Worm (Caenorhabditis elegans): ENCODE results near the gene F26F4.5.

Gene F26F4.5

DNA sequence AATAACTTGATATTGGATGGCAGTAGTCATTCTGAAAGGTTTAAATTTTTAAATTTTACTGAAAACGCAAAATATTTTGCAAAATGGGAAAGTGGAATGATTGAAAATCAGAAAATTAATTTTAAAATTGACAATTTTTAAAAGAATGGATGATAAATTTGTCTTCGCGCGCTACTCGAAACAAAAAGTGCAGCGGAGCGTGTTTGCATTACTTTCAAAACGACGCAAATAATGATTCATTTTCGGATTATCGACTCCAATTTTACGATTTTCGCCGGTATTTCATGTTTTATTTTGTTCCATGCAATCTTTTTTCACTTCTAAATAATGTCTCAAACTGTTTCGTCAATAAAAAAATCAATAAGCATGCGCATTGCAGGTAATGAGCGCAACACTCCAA lies 12.8 kb downstream of the F26F4.5 start, which contains the start of the genes tost-1 and arx-6:
TSS of gene tost-1 (minus strand) at position 31 of the 400 bp plus-strand sequence.
TSS of gene arx-6 (plus strand) at position 378 of the 400 bp plus-strand sequence.
- TF ChIP-seq crh-2 (tag; optimal IDR thresholded peaks at IDR 0.05) (peak; percentile 15), unc-55 (GFP tag; optimal IDR thresholded peaks at IDR 0.05) (peak; percentile 71), lsy-2 (tag; optimal IDR thresholded peaks at IDR 0.05) (peak in 1 of 2 experiments; percentile 70), zag-1 (tag; optimal IDR thresholded peaks at IDR 0.05) (no peak), snpc-4 (tag; optimal IDR thresholded peaks at IDR 0.05) (no peak), C34F6.9 (tag; optimal IDR thresholded peaks at IDR 0.05) (peak; percentile 66), aly-2 (tag; optimal IDR thresholded peaks at IDR 0.05) (no peak), nhr-77 (tag; optimal IDR thresholded peaks at IDR 0.05) (no peak), sma-3 (GFP tag; optimal IDR thresholded peaks at IDR 0.05) (peak; percentile 13), gmeb-1 (tag; optimal IDR thresholded peaks at IDR 0.05) (peak; percentile 88), F13H6.1 (tag; optimal IDR thresholded peaks at IDR 0.05) (peak; percentile 1), mab-5 (tag; optimal IDR thresholded peaks at IDR 0.05) (peak; percentile 15), fos-1 (tag; optimal IDR thresholded peaks at IDR 0.05) (peak; percentile 68), nhr-129 (tag; optimal IDR thresholded peaks at IDR 0.05) (peak; percentile 54)

DNA sequence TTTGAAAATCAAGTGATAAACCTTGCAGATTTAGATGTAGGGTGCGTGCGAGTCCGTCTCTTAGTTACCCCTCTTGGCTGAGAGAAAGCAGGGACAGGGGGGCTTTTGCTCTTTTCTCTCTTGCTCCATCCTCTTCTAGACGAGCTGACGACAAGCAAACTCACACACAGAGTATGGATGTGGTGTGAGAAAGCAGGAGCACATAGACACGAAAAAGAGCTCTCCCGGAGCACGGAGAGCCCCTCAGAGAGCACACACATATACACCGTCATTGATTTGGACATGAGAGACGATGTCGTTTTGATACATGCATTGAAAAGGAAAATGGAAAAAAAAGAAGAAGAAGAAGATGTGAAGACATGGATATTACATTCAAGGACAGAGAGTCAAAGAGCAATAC lies 15.4 kb downstream of the F26F4.5 start:
- TF ChIP-seq unc-62 (GFP tag; optimal IDR thresholded peaks at IDR 0.05) (no peak), gmeb-1 (tag; optimal IDR thresholded peaks at IDR 0.05) (no peak), lin-11 (tag; optimal IDR thresholded peaks at IDR 0.05) (peak; percentile 4), nhr-129 (tag; optimal IDR thresholded peaks at IDR 0.05) (peak; percentile 50), C34F6.9 (tag; optimal IDR thresholded peaks at IDR 0.05) (peak; percentile 49), sma-9 (GFP tag; optimal IDR thresholded peaks at IDR 0.05) (peak; percentile 9), sma-9 (tag; optimal IDR thresholded peaks at IDR 0.05) (no peak)

DNA sequence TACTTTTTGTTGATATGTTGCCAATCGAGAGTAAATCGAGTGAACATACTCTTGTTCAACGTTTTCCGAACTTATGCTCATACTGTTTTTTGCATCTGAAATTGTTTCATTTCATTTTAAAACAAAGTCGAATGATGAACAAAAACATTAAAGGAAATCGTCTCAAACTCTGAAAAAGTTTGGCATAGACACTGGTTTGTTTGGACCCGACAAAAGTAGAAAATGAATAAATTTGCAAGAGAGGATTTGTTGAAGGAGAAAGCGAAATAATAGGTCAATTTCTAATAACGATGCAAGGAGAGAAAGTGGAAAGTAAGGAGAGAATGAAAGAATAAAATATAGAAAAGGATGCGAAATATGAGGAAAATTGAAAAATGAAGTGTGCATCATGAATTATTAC lies 16.4 kb downstream of the F26F4.5 start, which contains the start of gene C35D10.12:
TSS of gene C35D10.12 (minus strand) at position 101 of the 400 bp plus-strand sequence.
- no peak for TF ChIP-seq skn-1 (tag; optimal IDR thresholded peaks at IDR 0.05)
- TF ChIP-seq egl-27 (tag; optimal IDR thresholded peaks at IDR 0.05) = no peak
- TF ChIP-seq unc-39 (tag; optimal IDR thresholded peaks at IDR 0.05) = no peak
- no peak for TF ChIP-seq R02D3.7 (tag; optimal IDR thresholded peaks at IDR 0.05)
- no peak for TF ChIP-seq crh-2 (tag; optimal IDR thresholded peaks at IDR 0.05)
- no peak for TF ChIP-seq ztf-11 (tag; optimal IDR thresholded peaks at IDR 0.05)
- no peak for TF ChIP-seq F13H6.1 (tag; optimal IDR thresholded peaks at IDR 0.05)
- no peak for TF ChIP-seq blmp-1 (tag; optimal IDR thresholded peaks at IDR 0.05; ENCODE audit: insufficient read depth)
- no peak for TF ChIP-seq fos-1 (tag; optimal IDR thresholded peaks at IDR 0.05)
- no peak for TF ChIP-seq mab-5 (tag; optimal IDR thresholded peaks at IDR 0.05)
- TF ChIP-seq ceh-16 (tag; optimal IDR thresholded peaks at IDR 0.05) = no peak
- TF ChIP-seq sma-9 (GFP tag; optimal IDR thresholded peaks at IDR 0.05) = no peak
- TF ChIP-seq sma-9 (tag; optimal IDR thresholded peaks at IDR 0.05) = no peak
- no peak for TF ChIP-seq nhr-129 (tag; optimal IDR thresholded peaks at IDR 0.05)

DNA sequence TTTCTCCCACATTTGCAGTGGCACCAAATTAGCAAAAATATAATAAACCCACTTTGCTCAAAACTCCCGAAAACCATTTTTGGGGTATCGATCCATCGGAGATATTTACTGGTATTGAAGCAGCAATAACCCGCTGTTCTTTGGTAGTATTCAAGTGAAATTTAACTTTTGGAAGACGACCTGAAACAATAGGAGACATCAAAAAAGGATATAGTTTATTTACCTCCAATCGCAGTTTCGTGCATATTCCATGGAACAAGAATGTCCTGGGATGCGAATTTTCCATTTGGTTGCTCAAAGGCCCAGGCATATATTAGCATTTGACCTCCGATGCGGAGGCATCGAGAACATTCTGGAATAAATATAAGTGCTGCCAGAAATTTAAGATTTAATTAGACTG lies 17.7 kb downstream of the F26F4.5 start:
- TF ChIP-seq ceh-16 (tag; optimal IDR thresholded peaks at IDR 0.05) (no peak), nhr-25 (tag; optimal IDR thresholded peaks at IDR 0.05) (no peak), nhr-77 (tag; optimal IDR thresholded peaks at IDR 0.05) (no peak), lin-11 (tag; optimal IDR thresholded peaks at IDR 0.05) (no peak), ztf-4 (tag; optimal IDR thresholded peaks at IDR 0.05) (no peak), fos-1 (tag; optimal IDR thresholded peaks at IDR 0.05) (no peak)

DNA sequence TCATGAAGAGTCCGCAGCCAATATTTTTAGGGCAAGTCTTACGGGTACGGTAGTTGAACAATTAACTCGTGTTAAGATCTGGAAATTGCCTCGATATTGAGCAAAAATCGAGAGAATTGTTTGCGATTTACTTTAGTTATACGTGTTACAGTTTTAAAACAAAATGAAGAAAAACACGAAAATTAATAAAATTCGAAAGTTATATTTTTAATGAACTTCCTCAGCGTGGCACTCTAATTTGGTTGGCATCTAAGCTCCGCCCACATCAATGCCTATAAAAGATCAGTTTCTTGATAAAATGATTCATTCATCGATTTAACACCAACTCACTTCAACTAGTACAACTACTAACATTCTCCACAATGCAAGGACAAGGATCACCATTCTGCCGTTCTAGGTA lies 20.6 kb downstream of the F26F4.5 start, which contains the start of gene gipc-1:
TSS of gene gipc-1 (plus strand) at position 301 of the 400 bp plus-strand sequence.
- no peak for TF ChIP-seq nhr-129 (tag; optimal IDR thresholded peaks at IDR 0.05)
- no peak for TF ChIP-seq sma-9 (GFP tag; optimal IDR thresholded peaks at IDR 0.05)
- no peak for TF ChIP-seq sma-9 (tag; optimal IDR thresholded peaks at IDR 0.05)
- TF ChIP-seq ZK546.5 (tag; optimal IDR thresholded peaks at IDR 0.05) = no peak
- no peak for TF ChIP-seq unc-55 (GFP tag; optimal IDR thresholded peaks at IDR 0.05)
- no peak for TF ChIP-seq nhr-12 (tag; optimal IDR thresholded peaks at IDR 0.05)
- no peak for TF ChIP-seq nhr-6 (tag; optimal IDR thresholded peaks at IDR 0.05)
- no peak for TF ChIP-seq nhr-77 (tag; optimal IDR thresholded peaks at IDR 0.05)
- no peak for TF ChIP-seq gmeb-1 (tag; optimal IDR thresholded peaks at IDR 0.05)
- no peak for TF ChIP-seq lin-13 (GFP tag; optimal IDR thresholded peaks at IDR 0.05)
- no peak for TF ChIP-seq sem-4 (tag; optimal IDR thresholded peaks at IDR 0.05)
- TF ChIP-seq alr-1 (tag; optimal IDR thresholded peaks at IDR 0.05) = no peak
- TF ChIP-seq aly-2 (tag; optimal IDR thresholded peaks at IDR 0.05) = no peak
- TF ChIP-seq ama-1 (optimal IDR thresholded peaks at IDR 0.05) = no peak
- TF ChIP-seq lin-11 (tag; optimal IDR thresholded peaks at IDR 0.05) = no peak
- no peak for TF ChIP-seq mab-5 (tag; optimal IDR thresholded peaks at IDR 0.05)
